Fruit fly (Drosophila melanogaster): Measurements from ENCODE around the gene CG34012.
"Not testable (repeated sequence)": the region's sequence is repeated elsewhere in the genome, so short reads cannot be mapped to it uniquely, and the experiment has no call there.

Gene CG34012

dm6 chr3L:11109454-11109853, at the start of gene CG34012, which contains the start of gene emei:
TSS of gene CG34012 (minus strand) at chr3L:11109505.
TSS of gene emei (plus strand) at chr3L:11109690.
- TF ChIP-seq CTCF (optimal IDR thresholded peaks at IDR 0.05) (no peak), CG8478 (optimal IDR thresholded peaks at IDR 0.05) (no peak)

dm6 chr3L:11155380-11155779, 46.1 kb upstream of the CG34012 start:
- TF ChIP-seq CTCF (optimal IDR thresholded peaks at IDR 0.05) (no peak), CG8478 (optimal IDR thresholded peaks at IDR 0.05) (no peak)

DNA sequence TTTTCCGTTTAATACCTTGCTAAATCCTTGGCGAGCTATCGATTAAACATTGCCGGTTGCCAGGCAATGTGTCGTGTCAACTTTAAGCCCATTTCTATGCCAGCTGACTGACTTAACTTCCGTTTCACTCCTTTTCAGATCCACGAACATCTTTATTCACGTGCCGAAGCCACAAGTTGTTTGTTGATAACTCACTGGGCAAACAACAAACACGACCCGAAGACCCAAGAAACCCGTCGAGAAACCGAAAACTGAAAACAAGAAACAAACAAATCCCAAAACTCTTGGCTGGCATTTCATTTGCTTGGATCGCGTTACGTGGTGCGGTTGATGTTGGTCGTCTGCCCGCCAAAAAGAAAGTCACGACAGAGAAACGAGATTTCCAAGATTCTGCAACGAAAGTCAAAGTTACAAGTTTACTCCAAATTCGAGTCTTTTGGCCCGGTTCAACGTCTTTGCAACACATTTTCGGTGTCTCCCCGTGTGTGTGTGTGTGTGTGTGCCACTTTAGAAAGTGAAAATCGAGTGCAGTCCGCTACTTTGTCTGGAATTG, 41.5 kb upstream of the CG34012 start, which contains the start of gene CG6216:
CG6216 (minus strand) TSS at position 51 of the 553 bp plus-strand sequence.
- TF ChIP-seq CG8478 (optimal IDR thresholded peaks at IDR 0.05) (no peak), CTCF (optimal IDR thresholded peaks at IDR 0.05) (no peak)

- TF ChIP-seq CTCF (optimal IDR thresholded peaks at IDR 0.05) (no peak), CG8478 (optimal IDR thresholded peaks at IDR 0.05) (no peak)
These were observed 39.4 kb upstream of the CG34012 start for dm6 chr3L:11148478-11149251.

DNA sequence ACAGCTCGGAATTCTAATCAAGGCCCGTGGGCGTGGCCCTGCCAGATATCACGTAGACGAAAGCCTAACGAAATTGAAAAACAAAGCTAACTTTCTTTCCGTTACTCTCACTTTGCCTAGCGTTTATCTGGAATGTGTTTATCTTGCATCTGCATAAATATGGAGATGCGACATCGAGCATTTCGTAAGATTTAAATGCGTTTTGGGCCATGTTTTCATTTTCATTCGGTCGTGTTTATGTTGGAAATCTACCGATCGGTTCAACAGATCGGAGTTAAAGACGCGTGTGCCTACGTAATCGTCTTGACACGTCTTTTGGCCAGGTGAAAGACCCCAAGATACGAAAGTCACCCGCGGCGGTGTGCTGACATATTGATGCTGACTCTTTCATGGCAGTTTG, 38.4 kb upstream of the CG34012 start:
- no peak for TF ChIP-seq CTCF (optimal IDR thresholded peaks at IDR 0.05)

- TF ChIP-seq CTCF (optimal IDR thresholded peaks at IDR 0.05): no peak
- TF ChIP-seq CG8478 (optimal IDR thresholded peaks at IDR 0.05): no peak
These were observed 35.8 kb upstream of the CG34012 start for dm6 chr3L:11145065-11145464.

DNA sequence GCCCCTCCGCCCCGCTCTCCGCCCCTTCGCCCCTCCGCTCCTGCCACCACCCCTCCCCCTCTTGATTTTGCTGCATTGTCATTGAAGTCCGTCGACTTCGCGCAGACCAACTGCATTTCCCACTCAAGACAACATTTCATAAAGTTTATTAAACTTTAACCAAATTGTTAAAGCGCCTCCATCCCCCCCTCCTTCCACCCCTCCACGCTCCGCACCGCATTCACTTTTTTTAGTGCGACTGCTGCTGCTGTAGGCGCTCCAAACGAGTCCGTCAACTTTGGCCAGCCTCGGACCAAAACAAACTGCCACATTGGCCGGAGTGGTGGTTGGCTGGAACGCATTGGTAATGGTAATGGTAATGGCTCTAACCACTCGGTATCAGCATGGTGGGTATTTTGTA, 29.6 kb upstream of the CG34012 start:
- TF ChIP-seq CG8478 (optimal IDR thresholded peaks at IDR 0.05) (no peak), CTCF (optimal IDR thresholded peaks at IDR 0.05) (no peak)

DNA sequence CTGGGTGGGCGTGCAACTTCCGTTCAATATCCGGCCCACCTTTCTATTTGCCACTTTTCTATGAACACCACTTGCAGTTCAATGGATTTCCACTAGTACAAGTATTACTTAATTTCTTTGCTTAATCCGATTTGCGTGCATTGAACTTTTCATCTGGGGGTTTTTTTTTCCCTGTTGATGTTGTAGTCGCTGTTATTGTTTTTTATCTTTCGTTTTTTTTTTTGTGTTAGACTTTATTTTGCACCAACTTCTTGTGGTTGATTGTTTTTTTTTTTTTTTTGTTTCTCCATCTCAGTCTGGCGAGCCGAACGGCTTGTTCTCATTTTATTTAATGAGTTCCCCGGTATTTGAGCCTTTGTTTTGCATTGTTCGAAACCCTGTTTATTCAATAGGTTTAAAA, 27.0 kb upstream of the CG34012 start:
- TF ChIP-seq CTCF (optimal IDR thresholded peaks at IDR 0.05) (no peak), CG8478 (optimal IDR thresholded peaks at IDR 0.05) (no peak)

dm6 chr3L:11135846-11136245, 26.5 kb upstream of the CG34012 start, which contains the start of gene IRSp53:
TSS of gene IRSp53 (plus strand) at chr3L:11136049.
- TF ChIP-seq CG8478 (optimal IDR thresholded peaks at IDR 0.05) (no peak), CTCF (optimal IDR thresholded peaks at IDR 0.05) (no peak)

DNA sequence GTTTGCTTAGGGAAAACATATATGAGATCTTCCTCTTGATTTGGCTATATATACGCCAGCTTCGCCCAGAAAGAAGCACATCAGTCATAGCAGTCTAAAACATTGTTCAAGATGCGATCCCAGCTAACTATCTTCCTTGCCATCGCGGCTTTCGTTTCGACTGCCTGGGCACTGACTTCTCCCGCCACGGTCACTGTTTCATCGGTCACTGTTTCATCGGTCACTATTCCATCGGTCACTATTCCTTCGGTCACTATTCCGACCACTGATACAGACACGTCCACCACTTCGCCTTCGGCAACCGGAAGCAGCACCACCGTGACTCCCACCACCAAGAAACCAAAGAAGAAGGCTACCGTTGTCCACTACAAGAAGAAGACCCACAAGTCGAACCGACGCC, 25.6 kb upstream of the CG34012 start, which contains the start of gene CG14143:
CG14143 (plus strand) TSS at position 102 of the 400 bp plus-strand sequence.
- not testable (repeated sequence) for TF ChIP-seq CG8478, CTCF (optimal IDR thresholded peaks at IDR 0.05)

dm6 chr3L:11132055-11132454, 22.8 kb upstream of the CG34012 start, which contains the start of gene CG32074:
TSS of gene CG32074 (minus strand) at chr3L:11132322.
- not testable (repeated sequence) for TF ChIP-seq CG8478, CTCF (optimal IDR thresholded peaks at IDR 0.05)

DNA sequence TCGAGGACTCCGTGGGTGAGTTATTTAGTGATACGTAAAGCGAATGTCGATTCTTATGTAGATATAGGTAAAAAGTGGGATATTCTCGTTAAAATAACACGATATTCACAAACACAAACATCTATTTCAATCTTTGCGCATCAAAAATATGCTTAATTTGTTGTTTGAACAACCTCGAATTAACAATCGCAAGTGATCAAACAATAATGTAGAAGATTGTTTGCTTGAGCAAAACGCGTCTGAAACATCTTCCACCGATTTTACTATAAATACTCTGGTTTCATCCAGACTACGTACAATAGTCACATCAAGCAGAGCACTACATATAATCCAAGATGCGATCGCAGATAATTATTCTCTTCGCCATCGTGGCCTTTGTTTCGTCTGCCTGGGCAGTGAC, 21.2 kb upstream of the CG34012 start, which contains the start of gene nol:
nol (plus strand) TSS at position 301 of the 400 bp plus-strand sequence.
- TF ChIP-seq CTCF (optimal IDR thresholded peaks at IDR 0.05) (no peak), CG8478 (optimal IDR thresholded peaks at IDR 0.05) (no peak)

- TF ChIP-seq CG8478 (optimal IDR thresholded peaks at IDR 0.05) (no peak), CTCF (optimal IDR thresholded peaks at IDR 0.05) (no peak)
These were observed 16.6 kb upstream of the CG34012 start for dm6 chr3L:11125636-11126532.

DNA sequence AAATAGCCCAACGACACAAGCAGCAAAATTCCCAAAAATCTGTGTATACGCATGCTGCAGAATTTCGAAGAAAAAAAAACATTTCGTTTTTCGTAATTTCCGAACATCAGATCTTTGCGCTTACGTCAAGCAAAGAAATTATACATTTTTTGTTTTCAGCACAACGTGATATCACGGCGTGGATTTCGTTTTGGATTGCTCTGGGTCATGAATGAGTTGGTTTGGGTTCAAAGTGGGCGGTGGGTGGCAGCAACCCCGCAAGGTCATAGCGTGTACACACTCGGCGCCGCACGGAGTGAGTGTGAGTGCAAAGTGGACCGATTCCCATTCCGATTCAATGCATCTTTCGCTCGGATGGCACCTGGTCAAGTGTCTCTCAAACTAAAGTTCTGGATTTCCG, 15.5 kb upstream of the CG34012 start:
- no peak for TF ChIP-seq CG8478 (optimal IDR thresholded peaks at IDR 0.05)

DNA sequence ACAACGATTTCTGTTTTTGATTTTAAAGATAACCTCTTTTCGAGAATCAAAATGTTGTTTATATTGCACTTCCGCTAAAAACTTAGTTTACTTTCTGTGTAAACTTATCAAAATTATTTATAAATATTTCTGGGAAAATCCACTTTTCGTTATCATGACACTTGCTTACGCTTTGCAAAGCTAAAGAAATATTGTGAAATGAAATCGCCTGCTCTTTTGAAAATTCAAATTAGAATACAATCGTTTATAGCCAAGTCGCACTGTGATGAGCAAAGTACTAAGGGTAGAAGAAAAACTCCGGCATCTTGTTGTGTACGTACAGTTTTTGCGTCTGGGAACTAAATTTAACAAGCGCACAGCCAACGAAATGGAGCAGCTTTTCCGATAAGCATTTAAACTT, 15.1 kb upstream of the CG34012 start:
- TF ChIP-seq CG8478 (optimal IDR thresholded peaks at IDR 0.05): no peak
- TF ChIP-seq CTCF (optimal IDR thresholded peaks at IDR 0.05): no peak
